Worm (Caenorhabditis elegans): Measurements from ENCODE around the gene zip-8.

Gene zip-8

DNA sequence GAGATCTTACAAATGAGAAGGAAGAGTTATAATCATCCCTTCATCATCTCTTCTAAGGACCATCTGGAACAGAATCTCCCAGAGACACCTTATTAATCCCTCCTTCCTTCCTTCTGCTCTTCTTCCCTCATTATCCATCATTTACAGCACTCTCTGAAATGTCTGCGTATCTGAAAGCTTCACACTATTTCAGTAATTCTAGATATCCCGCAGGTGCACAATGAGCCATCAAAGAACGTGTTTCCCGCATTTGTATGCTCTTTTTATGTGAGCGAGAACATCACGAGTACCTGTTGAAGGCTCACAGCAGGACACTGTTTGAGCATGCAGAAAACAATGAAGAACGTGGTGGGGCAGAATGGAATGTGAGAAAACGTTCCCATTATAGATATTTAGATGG, 2.4 kb upstream of the zip-8 start:
- TF ChIP-seq nhr-23 (tag; optimal IDR thresholded peaks at IDR 0.05) (no peak), mdl-1 (tag; optimal IDR thresholded peaks at IDR 0.05) (no peak), nfya-1 (tag; optimal IDR thresholded peaks at IDR 0.05; ENCODE audit: insufficient read depth) (no peak)

ce11 chrIII:6479439-6479838, 684 bp downstream of the zip-8 start:
- TF ChIP-seq pha-4 (tag; optimal IDR thresholded peaks at IDR 0.05), result no peak
- no peak for TF ChIP-seq jun-1 (tag; optimal IDR thresholded peaks at IDR 0.05)
- TF ChIP-seq egl-5 (tag; optimal IDR thresholded peaks at IDR 0.05), result no peak
- TF ChIP-seq mml-1 (tag; optimal IDR thresholded peaks at IDR 0.05), result no peak
- no peak for TF ChIP-seq nhr-43 (tag; optimal IDR thresholded peaks at IDR 0.05; ENCODE audit: poor library complexity, severe bottlenecking)
- no peak for TF ChIP-seq nhr-23 (tag; optimal IDR thresholded peaks at IDR 0.05)
- no peak for TF ChIP-seq elt-2 (tag; optimal IDR thresholded peaks at IDR 0.05)
- no peak for TF ChIP-seq snpc-4 (tag; optimal IDR thresholded peaks at IDR 0.05)
- no peak for TF ChIP-seq unc-39 (tag; optimal IDR thresholded peaks at IDR 0.05)
- TF ChIP-seq nhr-76 (tag; optimal IDR thresholded peaks at IDR 0.05), result no peak
- TF ChIP-seq nfya-1 (tag; optimal IDR thresholded peaks at IDR 0.05; ENCODE audit: insufficient read depth), result no peak
- TF ChIP-seq ceh-28 (tag; optimal IDR thresholded peaks at IDR 0.05), result no peak
- TF ChIP-seq ceh-82 (tag; optimal IDR thresholded peaks at IDR 0.05), result no peak
- no peak for TF ChIP-seq fkh-2 (tag; optimal IDR thresholded peaks at IDR 0.05)

- TF ChIP-seq fos-1 (tag; optimal IDR thresholded peaks at IDR 0.05) (no peak), eor-1 (tag; optimal IDR thresholded peaks at IDR 0.05) (no peak), nhr-28 (tag; optimal IDR thresholded peaks at IDR 0.05) (no peak), zag-1 (tag; optimal IDR thresholded peaks at IDR 0.05) (no peak), nhr-67 (tag; optimal IDR thresholded peaks at IDR 0.05) (no peak), nfya-1 (tag; optimal IDR thresholded peaks at IDR 0.05; ENCODE audit: insufficient read depth) (no peak)
These were observed 4.2 kb downstream of the zip-8 start, which contains the start of gene chtb-2 for ce11 chrIII:6482918-6483317. TSS of gene chtb-2 (plus strand) at chrIII:6483218.

DNA sequence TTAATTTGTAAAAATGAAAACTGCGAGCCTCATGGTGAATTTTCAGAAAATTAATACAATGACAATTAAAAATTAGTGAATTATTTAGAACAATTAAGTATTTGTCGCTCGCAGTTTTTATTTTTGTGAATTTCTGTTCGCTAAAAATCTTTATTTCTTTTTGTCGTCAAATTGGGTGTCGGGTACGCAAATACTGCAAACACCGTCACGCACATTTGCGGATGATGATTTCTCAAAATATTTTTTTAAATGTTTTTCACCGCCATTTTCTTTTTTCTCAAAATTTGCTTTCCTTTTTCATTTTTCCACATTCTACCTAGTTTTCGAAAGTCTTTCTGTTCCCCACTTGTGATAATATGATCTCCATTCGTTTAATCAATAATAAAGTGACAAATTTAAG, 10.2 kb downstream of the zip-8 start:
- TF ChIP-seq unc-62 (GFP tag; optimal IDR thresholded peaks at IDR 0.05) (no peak), elt-3 (tag; optimal IDR thresholded peaks at IDR 0.05) (no peak), mdl-1 (tag; optimal IDR thresholded peaks at IDR 0.05) (no peak), nhr-67 (tag; optimal IDR thresholded peaks at IDR 0.05) (no peak), zag-1 (tag; optimal IDR thresholded peaks at IDR 0.05) (no peak), nfya-1 (tag; optimal IDR thresholded peaks at IDR 0.05; ENCODE audit: insufficient read depth) (peak; percentile 62), sea-2 (GFP tag; optimal IDR thresholded peaks at IDR 0.05) (no peak), nhr-23 (tag; optimal IDR thresholded peaks at IDR 0.05) (peak; percentile 41), ceh-9 (tag; optimal IDR thresholded peaks at IDR 0.05) (no peak), hmg-11 (tag; optimal IDR thresholded peaks at IDR 0.05) (no peak), pqm-1 (tag; optimal IDR thresholded peaks at IDR 0.05) (no peak), aly-2 (tag; optimal IDR thresholded peaks at IDR 0.05) (no peak), egl-5 (tag; optimal IDR thresholded peaks at IDR 0.05) (no peak), daf-12 (tag; optimal IDR thresholded peaks at IDR 0.05) (no peak), mml-1 (tag; optimal IDR thresholded peaks at IDR 0.05) (no peak), eor-1 (tag; optimal IDR thresholded peaks at IDR 0.05) (no peak), lin-15B (tag; optimal IDR thresholded peaks at IDR 0.05) (peak; percentile 39), fkh-10 (GFP tag; optimal IDR thresholded peaks at IDR 0.05) (no peak), nhr-25 (tag; optimal IDR thresholded peaks at IDR 0.05) (no peak), lsy-12 (tag; optimal IDR thresholded peaks at IDR 0.05) (no peak), ceh-28 (tag; optimal IDR thresholded peaks at IDR 0.05) (no peak), ceh-16 (tag; optimal IDR thresholded peaks at IDR 0.05) (no peak), snpc-4 (tag; optimal IDR thresholded peaks at IDR 0.05) (peak; percentile 7), nhr-12 (tag; optimal IDR thresholded peaks at IDR 0.05) (no peak), nhr-28 (tag; optimal IDR thresholded peaks at IDR 0.05) (no peak), tbx-2 (tag; optimal IDR thresholded peaks at IDR 0.05) (no peak), nhr-77 (tag; optimal IDR thresholded peaks at IDR 0.05) (no peak), elt-1 (tag; optimal IDR thresholded peaks at IDR 0.05) (no peak), ztf-11 (tag; optimal IDR thresholded peaks at IDR 0.05) (no peak), nhr-43 (tag; optimal IDR thresholded peaks at IDR 0.05; ENCODE audit: poor library complexity, severe bottlenecking) (peak; percentile 24), nhr-11 (tag; optimal IDR thresholded peaks at IDR 0.05) (no peak), ama-1 (optimal IDR thresholded peaks at IDR 0.05) (no peak), nhr-237 (tag; optimal IDR thresholded peaks at IDR 0.05) (no peak), unc-39 (tag; optimal IDR thresholded peaks at IDR 0.05) (no peak), fkh-2 (tag; optimal IDR thresholded peaks at IDR 0.05) (no peak), jun-1 (tag; optimal IDR thresholded peaks at IDR 0.05) (no peak), skn-1 (tag; optimal IDR thresholded peaks at IDR 0.05) (peak; percentile 98), R02D3.7 (tag; optimal IDR thresholded peaks at IDR 0.05) (peak; percentile 10), elt-2 (tag; optimal IDR thresholded peaks at IDR 0.05) (peak; percentile 13), nhr-76 (tag; optimal IDR thresholded peaks at IDR 0.05) (no peak), ceh-82 (tag; optimal IDR thresholded peaks at IDR 0.05) (no peak), egl-27 (tag; optimal IDR thresholded peaks at IDR 0.05) (no peak), fos-1 (tag; optimal IDR thresholded peaks at IDR 0.05) (no peak), pha-4 (tag; optimal IDR thresholded peaks at IDR 0.05) (peak; percentile 58), ztf-4 (tag; optimal IDR thresholded peaks at IDR 0.05) (no peak)
